Worm (Caenorhabditis elegans) whole organism, early embryonic: ENCODE data around the gene clec-7.

Source experiments
- B0310.2 ChIP-seq: sonication (generic microtip); optimal IDR thresholded peaks from 2 replicates; lab custom pipeline; 2016; ENCODE audit warnings: mild to moderate bottlenecking, missing genetic modification characterization, missing compliant biosample characterization
- F13C5.2 ChIP-seq: sonication (generic microtip); optimal IDR thresholded peaks from 2 replicates; lab custom pipeline; 2017; ENCODE audit warnings: mild to moderate bottlenecking, missing genetic modification characterization, inconsistent platforms, missing compliant biosample characterization
- aly-1 ChIP-seq: sonication (generic microtip); optimal IDR thresholded peaks from 2 replicates; lab custom pipeline; 2016; ENCODE audit warnings: missing genetic modification characterization, missing compliant biosample characterization
- ama-1 ChIP-seq: fragments of 150-350 bp; optimal IDR thresholded peaks from 2 replicates; lab custom pipeline; 2014
- ceh-13 ChIP-seq: fragments of 200-800 bp; sonication (Bioruptor generic); optimal IDR thresholded peaks from 2 replicates; lab custom pipeline; 2018; ENCODE audit warnings: mild to moderate bottlenecking, missing genetic modification characterization, missing compliant biosample characterization
- ceh-36 ChIP-seq: sonication (generic microtip); optimal IDR thresholded peaks from 2 replicates; lab custom pipeline; 2016; ENCODE audit warnings: missing genetic modification characterization, inconsistent platforms, missing compliant biosample characterization
- ets-7 ChIP-seq: sonication (generic microtip); optimal IDR thresholded peaks from 2 replicates; lab custom pipeline; 2016; ENCODE audit warnings: missing genotype, missing genetic modification characterization, missing compliant biosample characterization
- flt-1 ChIP-seq: fragments of 200-800 bp; sonication (Bioruptor generic); IDR thresholded peaks from 2 replicates; pipeline ENCODE4 v1.3.6; 2022; ENCODE audit warnings: missing genetic modification characterization, missing compliant biosample characterization
- hmbx-1 ChIP-seq: sonication (generic microtip); optimal IDR thresholded peaks from 2 replicates; lab custom pipeline; 2016; ENCODE audit warnings: mild to moderate bottlenecking, missing genetic modification characterization, missing compliant biosample characterization
- hmg-4 ChIP-seq: fragments of 200-800 bp; sonication (Bioruptor generic); optimal IDR thresholded peaks from 2 replicates; lab custom pipeline; 2018; ENCODE audit warnings: mild to moderate bottlenecking, missing genetic modification characterization, missing compliant biosample characterization
- hnd-1 ChIP-seq: sonication (generic microtip); optimal IDR thresholded peaks from 2 replicates; lab custom pipeline; 2016; ENCODE audit warnings: missing genetic modification characterization, missing compliant biosample characterization
- pes-1 ChIP-seq: fragments of 200-800 bp; sonication (Bioruptor generic); IDR thresholded peaks from 2 replicates; pipeline ENCODE4 v1.3.6; 2022; ENCODE audit warnings: missing genetic modification reagents, missing genetic modification characterization, missing compliant biosample characterization
- scrt-1 ChIP-seq: fragments of 200-800 bp; sonication (Bioruptor generic); IDR thresholded peaks from 2 replicates; pipeline ENCODE4 v1.3.6; 2022; ENCODE audit warnings: missing genetic modification characterization, missing compliant biosample characterization
- sea-1 ChIP-seq: fragments of 200-800 bp; sonication (Bioruptor generic); conservative IDR thresholded peaks from 2 replicates; pipeline ENCODE4 v1.3.6; 2022; ENCODE audit warnings: missing genetic modification characterization, missing compliant biosample characterization
- tbx-11 ChIP-seq: fragments of 200-800 bp; sonication (Bioruptor generic); IDR thresholded peaks from 2 replicates; pipeline ENCODE4 v1.3.6; 2022; ENCODE audit warnings: missing genetic modification characterization, missing compliant biosample characterization
- tbx-37 ChIP-seq: fragments of 200-800 bp; sonication (Bioruptor generic); conservative IDR thresholded peaks from 2 replicates; pipeline ENCODE4 v1.3.6; 2022; ENCODE audit warnings: missing genetic modification reagents, missing genetic modification characterization, missing compliant biosample characterization
- tra-4 ChIP-seq: sonication (generic microtip); optimal IDR thresholded peaks from 2 replicates; lab custom pipeline; 2017; ENCODE audit warnings: missing genetic modification characterization, missing compliant biosample characterization

clec-7 gene

DNA sequence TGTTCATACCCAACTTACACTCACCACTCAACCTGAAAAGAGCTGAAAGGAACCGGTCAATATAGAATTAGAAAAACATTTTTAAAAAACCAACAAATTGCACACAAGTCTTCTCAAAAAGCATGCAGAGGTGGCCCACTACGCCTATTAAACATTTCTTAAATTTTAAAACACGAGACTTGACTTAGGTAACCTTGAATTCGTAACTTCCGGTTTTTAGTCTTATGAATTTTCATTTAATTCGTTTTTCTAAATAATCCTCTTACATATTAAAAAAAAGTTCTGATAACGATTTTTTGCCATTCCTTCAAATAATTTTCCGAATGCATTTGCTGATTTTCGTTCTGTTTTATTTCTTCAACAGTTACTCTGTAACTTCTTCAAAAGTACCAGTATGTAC is at the start of gene clec-7:
TSS of gene clec-7 (plus strand) at position 301 of the 400 bp plus-strand sequence.
- TF ChIP-seq hnd-1 (tag; lab: Kevin White, UChicago): no peak

DNA sequence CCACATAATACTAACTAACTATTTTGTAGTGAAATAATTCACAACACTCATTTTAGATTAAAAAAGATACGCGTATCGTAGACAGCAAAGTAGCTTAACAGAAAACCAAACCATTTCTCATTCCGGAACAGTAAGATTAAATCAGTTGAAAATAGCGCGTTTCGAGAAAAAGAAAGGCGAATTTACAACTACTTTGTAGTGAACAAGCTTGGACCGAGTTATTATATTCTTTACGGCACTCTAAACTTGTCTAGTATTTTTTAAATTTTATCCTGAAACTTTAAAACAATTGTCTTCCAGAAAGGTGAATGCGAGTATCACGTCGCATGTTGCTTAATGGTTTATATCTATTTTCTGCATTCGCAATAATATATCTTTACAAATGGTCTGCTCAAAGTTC is 49.1 kb upstream of the clec-7 start, which contains the start of gene C13A2.4:
TSS of gene C13A2.4 (plus strand) at position 301 of the 400 bp plus-strand sequence.
- no peak for TF ChIP-seq F13C5.2 (tag; lab: Kevin White, UChicago)
- no peak for TF ChIP-seq tra-4 (tag; lab: Kevin White, UChicago)
- no peak for TF ChIP-seq flt-1
- TF ChIP-seq scrt-1 (GFP tag; lab: Robert Waterston, UW): no peak
- TF ChIP-seq sea-1 (GFP tag; lab: Robert Waterston, UW): no peak
- TF ChIP-seq hmbx-1 (tag; lab: Kevin White, UChicago): no peak
- no peak for TF ChIP-seq tbx-11 (GFP tag; lab: Robert Waterston, UW)
- TF ChIP-seq hmg-4 (GFP tag; lab: Kevin White, UChicago): no peak
- no peak for TF ChIP-seq ama-1 (lab: Kevin White, UChicago)
- TF ChIP-seq ets-7 (tag; lab: Kevin White, UChicago): no peak
- TF ChIP-seq B0310.2 (tag; lab: Kevin White, UChicago): no peak
- TF ChIP-seq aly-1 (tag; lab: Kevin White, UChicago): no peak
- TF ChIP-seq hnd-1 (tag; lab: Kevin White, UChicago): no peak
- TF ChIP-seq tbx-37 (GFP tag; lab: Robert Waterston, UW): no peak
- TF ChIP-seq ceh-13 (GFP tag; lab: Kevin White, UChicago): no peak

DNA sequence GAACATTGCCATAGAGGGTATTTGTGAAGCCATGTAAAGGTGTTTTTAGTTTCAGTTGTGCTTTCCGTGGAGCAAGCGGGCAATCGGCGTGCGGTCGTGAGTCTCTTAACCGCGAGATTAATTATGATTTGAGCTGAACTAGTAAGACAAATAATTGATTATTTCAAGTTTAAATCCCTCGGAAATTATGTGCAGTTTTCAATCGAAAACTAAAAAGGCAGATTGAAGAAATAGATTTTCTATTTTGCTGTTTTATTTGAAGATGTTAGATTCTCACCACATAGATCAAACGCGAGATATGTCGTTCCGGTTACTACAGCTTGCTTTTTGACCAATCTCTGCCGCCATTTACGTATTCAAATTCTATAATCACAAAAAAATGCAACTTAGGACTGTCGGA is 46.2 kb upstream of the clec-7 start, which contains the start of gene C13A2.3:
TSS of gene C13A2.3 (plus strand) at position 301 of the 400 bp plus-strand sequence.
- TF ChIP-seq tra-4 (tag; lab: Kevin White, UChicago) (no peak), F13C5.2 (tag; lab: Kevin White, UChicago) (no peak), hmbx-1 (tag; lab: Kevin White, UChicago) (no peak), B0310.2 (tag; lab: Kevin White, UChicago) (no peak), hmg-4 (GFP tag; lab: Kevin White, UChicago) (no peak), hnd-1 (tag; lab: Kevin White, UChicago) (no peak), scrt-1 (GFP tag; lab: Robert Waterston, UW) (no peak), sea-1 (GFP tag; lab: Robert Waterston, UW) (no peak), ets-7 (tag; lab: Kevin White, UChicago) (no peak), tbx-11 (GFP tag; lab: Robert Waterston, UW) (no peak), pes-1 (no peak), aly-1 (tag; lab: Kevin White, UChicago) (no peak), tbx-37 (GFP tag; lab: Robert Waterston, UW) (no peak), ceh-36 (tag; lab: Kevin White, UChicago) (no peak), ama-1 (lab: Kevin White, UChicago) (no peak), ceh-13 (GFP tag; lab: Kevin White, UChicago) (no peak)

DNA sequence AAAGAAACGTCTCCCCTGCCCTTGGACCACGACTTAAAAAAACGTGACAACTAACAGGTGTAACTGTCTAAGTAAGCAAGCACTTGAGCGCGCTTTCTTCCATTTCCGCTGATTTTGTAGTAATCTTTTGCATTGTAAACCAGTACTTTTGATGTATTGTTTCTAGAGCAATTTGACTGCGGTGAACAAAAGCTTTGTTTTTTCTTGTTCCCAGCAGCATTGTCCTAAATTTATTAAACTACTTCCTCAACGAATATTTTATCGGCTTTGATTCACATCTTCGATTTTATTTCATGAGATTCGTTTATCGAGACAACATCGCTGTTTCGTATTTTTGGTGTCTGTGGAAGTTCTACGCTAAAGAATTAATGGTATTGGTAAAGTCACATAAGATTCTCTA is 39.5 kb upstream of the clec-7 start, which contains the start of gene C13A2.1:
TSS of gene C13A2.1 (plus strand) at position 301 of the 400 bp plus-strand sequence.
- no peak for TF ChIP-seq ama-1 (lab: Kevin White, UChicago)
- no peak for TF ChIP-seq hnd-1 (tag; lab: Kevin White, UChicago)
- TF ChIP-seq pes-1: no peak
- TF ChIP-seq ets-7 (tag; lab: Kevin White, UChicago): no peak
- TF ChIP-seq hmbx-1 (tag; lab: Kevin White, UChicago): no peak
- TF ChIP-seq sea-1 (GFP tag; lab: Robert Waterston, UW): no peak
- TF ChIP-seq hmg-4 (GFP tag; lab: Kevin White, UChicago): no peak
- no peak for TF ChIP-seq aly-1 (tag; lab: Kevin White, UChicago)
- no peak for TF ChIP-seq flt-1
- no peak for TF ChIP-seq ceh-13 (GFP tag; lab: Kevin White, UChicago)
- TF ChIP-seq B0310.2 (tag; lab: Kevin White, UChicago): no peak
- TF ChIP-seq tra-4 (tag; lab: Kevin White, UChicago): no peak
- no peak for TF ChIP-seq F13C5.2 (tag; lab: Kevin White, UChicago)
- no peak for TF ChIP-seq ceh-36 (tag; lab: Kevin White, UChicago)
- TF ChIP-seq scrt-1 (GFP tag; lab: Robert Waterston, UW): no peak
- TF ChIP-seq tbx-37 (GFP tag; lab: Robert Waterston, UW): no peak
- TF ChIP-seq tbx-11 (GFP tag; lab: Robert Waterston, UW): no peak

DNA sequence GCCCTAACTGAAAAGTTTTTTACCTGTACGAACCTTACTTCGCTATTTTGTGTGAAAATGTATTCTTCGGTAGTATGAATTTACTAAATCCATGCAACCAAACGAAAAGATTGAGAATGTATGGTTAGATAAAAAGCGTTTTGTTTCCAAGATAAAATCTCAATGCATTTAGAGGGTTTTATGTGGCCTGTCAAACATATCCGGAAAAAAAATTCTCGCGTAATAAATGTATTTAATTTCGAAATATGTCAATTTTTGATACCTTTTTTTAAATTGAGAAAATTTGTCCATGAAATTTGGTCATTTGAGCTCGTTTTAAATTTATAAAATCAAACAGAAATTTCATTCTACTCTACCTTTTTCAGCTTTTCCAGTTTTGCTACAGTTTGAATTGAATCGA is 32.9 kb upstream of the clec-7 start, which contains the start of gene F07G11.4:
TSS of gene F07G11.4 (minus strand) at position 101 of the 400 bp plus-strand sequence.
- TF ChIP-seq tbx-37 (GFP tag; lab: Robert Waterston, UW) (no peak), sea-1 (GFP tag; lab: Robert Waterston, UW) (no peak), hmbx-1 (tag; lab: Kevin White, UChicago) (no peak), ets-7 (tag; lab: Kevin White, UChicago) (no peak), B0310.2 (tag; lab: Kevin White, UChicago) (no peak), ama-1 (lab: Kevin White, UChicago) (no peak), ceh-13 (GFP tag; lab: Kevin White, UChicago) (no peak), hnd-1 (tag; lab: Kevin White, UChicago) (no peak), ceh-36 (tag; lab: Kevin White, UChicago) (no peak), tra-4 (tag; lab: Kevin White, UChicago) (no peak), flt-1 (no peak)

DNA sequence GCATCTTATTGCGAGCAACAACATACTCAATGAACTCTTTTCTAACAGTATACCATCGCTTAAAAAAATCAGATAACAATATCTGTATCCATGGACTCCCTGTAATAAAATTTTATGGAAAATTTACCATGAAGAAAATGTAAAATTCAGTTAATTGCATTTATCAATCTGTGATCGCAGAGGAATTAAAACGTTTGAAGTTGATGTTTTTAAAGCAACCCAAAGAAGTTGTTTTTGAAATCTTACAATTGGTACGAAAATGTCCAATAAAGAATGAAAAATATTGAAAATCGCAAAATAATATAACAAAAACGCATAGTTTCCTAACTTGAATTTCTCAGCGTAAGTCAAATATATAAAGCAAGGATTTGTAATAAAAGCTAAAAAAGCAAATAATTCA is 30.9 kb upstream of the clec-7 start, which contains the start of gene srj-32:
TSS of gene srj-32 (minus strand) at position 101 of the 400 bp plus-strand sequence.
- TF ChIP-seq hmbx-1 (tag; lab: Kevin White, UChicago): no peak
- TF ChIP-seq tbx-11 (GFP tag; lab: Robert Waterston, UW): no peak
- no peak for TF ChIP-seq pes-1
- TF ChIP-seq hmg-4 (GFP tag; lab: Kevin White, UChicago): no peak
- TF ChIP-seq ets-7 (tag; lab: Kevin White, UChicago): no peak
- no peak for TF ChIP-seq F13C5.2 (tag; lab: Kevin White, UChicago)
- no peak for TF ChIP-seq sea-1 (GFP tag; lab: Robert Waterston, UW)
- no peak for TF ChIP-seq hnd-1 (tag; lab: Kevin White, UChicago)
- no peak for TF ChIP-seq ceh-13 (GFP tag; lab: Kevin White, UChicago)
- no peak for TF ChIP-seq aly-1 (tag; lab: Kevin White, UChicago)
- TF ChIP-seq flt-1: no peak
- TF ChIP-seq ama-1 (lab: Kevin White, UChicago): no peak
- TF ChIP-seq scrt-1 (GFP tag; lab: Robert Waterston, UW): no peak
- no peak for TF ChIP-seq B0310.2 (tag; lab: Kevin White, UChicago)
